Fruit fly (Drosophila melanogaster) whole organism, prepupa: ENCODE results near the gene kibra.

ENCODE experiments used
- Blimp-1 ChIP-seq: fragments of 200-800 bp; sonication (Bioruptor generic); optimal IDR thresholded peaks from 3 replicates; lab custom pipeline; 2017; ENCODE audit warnings: missing biosample characterization, missing genetic modification characterization, mild to moderate bottlenecking, moderate library complexity, missing genetic modification reagents
- CG10631 ChIP-seq: fragments of 200-800 bp; sonication (Bioruptor generic); optimal IDR thresholded peaks from 2 replicates; lab custom pipeline; 2016; ENCODE audit warnings: missing biosample characterization, missing genetic modification characterization
- CG10669 ChIP-seq: fragments of 200-800 bp; sonication (Bioruptor generic); optimal IDR thresholded peaks from 3 replicates; lab custom pipeline; 2018; ENCODE audit warnings: missing biosample characterization, mild to moderate bottlenecking, missing genetic modification characterization, moderate library complexity
- CG11762 ChIP-seq: fragments of 200-800 bp; sonication (Bioruptor generic); optimal IDR thresholded peaks from 3 replicates; lab custom pipeline; 2016; ENCODE audit warnings: missing biosample characterization, missing genetic modification characterization; ENCODE audit not compliant: insufficient read depth
- CG11902 ChIP-seq: fragments of 200-800 bp; sonication (Bioruptor generic); optimal IDR thresholded peaks from 3 replicates; lab custom pipeline; 2016; ENCODE audit warnings: missing biosample characterization, missing genetic modification characterization
- CG1621 ChIP-seq: fragments of 200-800 bp; sonication (Bioruptor generic); optimal IDR thresholded peaks from 3 replicates; lab custom pipeline; 2018; ENCODE audit warnings: missing biosample characterization, mild to moderate bottlenecking, missing genetic modification characterization
- CG16779 ChIP-seq: fragments of 200-800 bp; sonication (Bioruptor generic); optimal IDR thresholded peaks from 3 replicates; lab custom pipeline; 2017; ENCODE audit warnings: missing biosample characterization, mild to moderate bottlenecking, missing genetic modification characterization
- CG3032 ChIP-seq: fragments of 200-800 bp; optimal IDR thresholded peaks from 2 replicates; lab custom pipeline; 2019; ENCODE audit warnings: missing biosample characterization, mild to moderate bottlenecking, missing genetic modification characterization, moderate library complexity
- CG34406 ChIP-seq: fragments of 200-800 bp; sonication (Bioruptor generic); optimal IDR thresholded peaks from 3 replicates; lab custom pipeline; 2016; ENCODE audit warnings: missing biosample characterization, missing genetic modification characterization
- CG6163 ChIP-seq: fragments of 200-800 bp; sonication (Bioruptor generic); IDR thresholded peaks from 3 replicates; pipeline ENCODE4 v1.3.6; 2022; ENCODE audit warnings: missing biosample characterization, missing genetic modification characterization
- CG6276 ChIP-seq: fragments of 200-800 bp; sonication (Bioruptor generic); optimal IDR thresholded peaks from 2 replicates; lab custom pipeline; 2017; ENCODE audit warnings: missing biosample characterization, mild to moderate bottlenecking, missing genetic modification characterization
- CG6792 ChIP-seq: fragments of 200-800 bp; sonication (Bioruptor generic); optimal IDR thresholded peaks from 3 replicates; lab custom pipeline; 2016; ENCODE audit warnings: missing biosample characterization, missing genetic modification characterization
- CG6808 ChIP-seq: fragments of 200-800 bp; sonication (Bioruptor generic); optimal IDR thresholded peaks from 3 replicates; lab custom pipeline; 2017; ENCODE audit warnings: missing biosample characterization, missing genetic modification characterization, mild to moderate bottlenecking, moderate library complexity, missing genetic modification reagents
- CG6854 ChIP-seq: fragments of 200-800 bp; sonication (Bioruptor generic); optimal IDR thresholded peaks from 2 replicates; lab custom pipeline; 2017; ENCODE audit warnings: missing biosample characterization, mild to moderate bottlenecking, missing genetic modification characterization
- CG7368 ChIP-seq: fragments of 200-800 bp; sonication (Bioruptor generic); optimal IDR thresholded peaks from 3 replicates; lab custom pipeline; 2016; ENCODE audit warnings: missing biosample characterization, missing genetic modification characterization
- CG8119 ChIP-seq: fragments of 200-800 bp; sonication (Bioruptor generic); IDR thresholded peaks from 3 replicates; pipeline ENCODE4 v1.3.6; 2022; ENCODE audit warnings: missing biosample characterization, missing genetic modification characterization
- CG8319 ChIP-seq: fragments of 200-800 bp; sonication (Bioruptor generic); optimal IDR thresholded peaks from 3 replicates; lab custom pipeline; 2016; ENCODE audit warnings: missing biosample characterization, missing genetic modification characterization
- CG9139 ChIP-seq: fragments of 200-800 bp; sonication (Bioruptor generic); optimal IDR thresholded peaks from 3 replicates; lab custom pipeline; 2017; ENCODE audit warnings: missing biosample characterization, mild to moderate bottlenecking, missing genetic modification characterization
- Eip75B ChIP-seq: fragments of 200-800 bp; sonication (Bioruptor generic); optimal IDR thresholded peaks from 3 replicates; lab custom pipeline; 2016; ENCODE audit warnings: missing biosample characterization, missing genetic modification characterization
- Eip78C ChIP-seq: fragments of 200-800 bp; sonication (Bioruptor generic); peaks from one replicate; lab custom pipeline; 2016; ENCODE audit warnings: missing biosample characterization, missing genetic modification characterization
- Eip93F ChIP-seq: fragments of 200-800 bp; sonication (Bioruptor generic); optimal IDR thresholded peaks from 2 replicates; lab custom pipeline; 2016; ENCODE audit warnings: missing biosample characterization, mild to moderate bottlenecking, missing genetic modification characterization
- Ets21C ChIP-seq: fragments of 200-800 bp; sonication (Bioruptor generic); optimal IDR thresholded peaks from 3 replicates; lab custom pipeline; 2016; ENCODE audit warnings: missing biosample characterization, missing genetic modification characterization
- Ets96B ChIP-seq: fragments of 200-800 bp; optimal IDR thresholded peaks from 2 replicates; lab custom pipeline; 2019; ENCODE audit warnings: missing biosample characterization, mild to moderate bottlenecking, missing genetic modification characterization, moderate library complexity
- Gug ChIP-seq: fragments of 200-800 bp; sonication (Bioruptor generic); IDR thresholded peaks from 2 replicates; pipeline ENCODE4 v1.3.6; 2022; ENCODE audit warnings: missing biosample characterization, missing genetic modification characterization
- Hr38 ChIP-seq: sonication (Bioruptor generic); optimal IDR thresholded peaks from 2 replicates; lab custom pipeline; 2016; ENCODE audit warnings: missing biosample characterization, missing genetic modification characterization
- Hr39 ChIP-seq: fragments of 200-800 bp; sonication (Bioruptor generic); optimal IDR thresholded peaks from 2 replicates; lab custom pipeline; 2016; ENCODE audit warnings: missing biosample characterization, missing genetic modification characterization
- Hr4 ChIP-seq: fragments of 200-800 bp; sonication (Bioruptor generic); optimal IDR thresholded peaks from 3 replicates; lab custom pipeline; 2016; ENCODE audit warnings: missing biosample characterization, missing genetic modification characterization
- Lpt ChIP-seq: fragments of 200-800 bp; sonication (Bioruptor generic); optimal IDR thresholded peaks from 3 replicates; lab custom pipeline; 2016; ENCODE audit warnings: missing biosample characterization, missing genetic modification characterization
- Met ChIP-seq: fragments of 200-800 bp; sonication (Bioruptor generic); optimal IDR thresholded peaks from 3 replicates; lab custom pipeline; 2016; ENCODE audit warnings: missing biosample characterization, missing genetic modification characterization
- OdsH ChIP-seq: fragments of 200-800 bp; sonication (Bioruptor generic); optimal IDR thresholded peaks from 3 replicates; lab custom pipeline; 2016; ENCODE audit warnings: missing biosample characterization, missing genetic modification characterization
- Smox ChIP-seq: fragments of 200-800 bp; sonication (Bioruptor generic); optimal IDR thresholded peaks from 3 replicates; lab custom pipeline; 2016; ENCODE audit warnings: missing biosample characterization, missing genetic modification characterization
- Sox102F ChIP-seq: fragments of 200-800 bp; sonication (Bioruptor generic); optimal IDR thresholded peaks from 2 replicates; lab custom pipeline; 2016; ENCODE audit warnings: missing biosample characterization, mild to moderate bottlenecking, missing genetic modification characterization
- Sox14 ChIP-seq: fragments of 200-800 bp; sonication (Bioruptor generic); optimal IDR thresholded peaks from 3 replicates; lab custom pipeline; 2016; ENCODE audit warnings: missing biosample characterization, missing genetic modification characterization
- achi ChIP-seq: fragments of 200-800 bp; sonication (Bioruptor generic); optimal IDR thresholded peaks from 3 replicates; lab custom pipeline; 2016; ENCODE audit warnings: missing biosample characterization, missing genetic modification characterization
- acj6 ChIP-seq: fragments of 200-800 bp; sonication (Bioruptor generic); optimal IDR thresholded peaks from 3 replicates; lab custom pipeline; 2016; ENCODE audit warnings: missing biosample characterization, missing genetic modification characterization
- cyc ChIP-seq: fragments of 200-800 bp; sonication (Bioruptor generic); optimal IDR thresholded peaks from 3 replicates; lab custom pipeline; 2016; ENCODE audit warnings: missing biosample characterization, missing genetic modification characterization
- dac ChIP-seq: fragments of 200-800 bp; sonication (Bioruptor generic); optimal IDR thresholded peaks from 2 replicates; lab custom pipeline; 2017; ENCODE audit warnings: missing biosample characterization, mild to moderate bottlenecking, missing genetic modification characterization
- eg ChIP-seq: fragments of 200-800 bp; sonication (Bioruptor generic); IDR thresholded peaks from 3 replicates; pipeline ENCODE4 v1.3.6; 2022; ENCODE audit warnings: missing biosample characterization, missing genetic modification characterization
- esn ChIP-seq: fragments of 200-800 bp; sonication (Bioruptor generic); optimal IDR thresholded peaks from 2 replicates; lab custom pipeline; 2016; ENCODE audit warnings: missing biosample characterization, mild to moderate bottlenecking, missing genetic modification characterization, moderate library complexity
- fd59A ChIP-seq: fragments of 200-800 bp; sonication (Bioruptor generic); optimal IDR thresholded peaks from 2 replicates; lab custom pipeline; 2017; ENCODE audit warnings: missing biosample characterization, mild to moderate bottlenecking, missing genetic modification characterization, missing genetic modification reagents
- fd85E ChIP-seq: fragments of 200-800 bp; sonication (Bioruptor generic); optimal IDR thresholded peaks from 3 replicates; lab custom pipeline; 2016; ENCODE audit warnings: missing biosample characterization, missing genetic modification characterization
- lz ChIP-seq: fragments of 200-800 bp; sonication (Bioruptor generic); optimal IDR thresholded peaks from 3 replicates; lab custom pipeline; 2016; ENCODE audit warnings: missing biosample characterization, missing genetic modification characterization
- net ChIP-seq: fragments of 200-800 bp; sonication (Bioruptor generic); optimal IDR thresholded peaks from 3 replicates; lab custom pipeline; 2016; ENCODE audit warnings: missing biosample characterization, missing genetic modification characterization
- pdm3 ChIP-seq: fragments of 200-800 bp; sonication (Bioruptor generic); optimal IDR thresholded peaks from 3 replicates; lab custom pipeline; 2016; ENCODE audit warnings: missing biosample characterization, missing genetic modification characterization
- salr ChIP-seq, 2 experiments: fragments of 200-800 bp; sonication (Bioruptor generic); optimal IDR thresholded peaks; 3 replicates each; lab custom pipeline; 2016 to 2018; ENCODE audit warnings: missing biosample characterization in 2 of 2, missing genetic modification characterization in 2 of 2, mild to moderate bottlenecking in 1 of 2
- spab ChIP-seq: fragments of 200-800 bp; sonication (Bioruptor generic); optimal IDR thresholded peaks from 2 replicates; lab custom pipeline; 2017; ENCODE audit warnings: missing biosample characterization, mild to moderate bottlenecking, missing genetic modification characterization, missing genetic modification reagents
- svp ChIP-seq: fragments of 200-800 bp; sonication (Bioruptor generic); peaks from one replicate; lab custom pipeline; 2016; ENCODE audit warnings: missing biosample characterization, missing genetic modification characterization
- topi ChIP-seq: fragments of 200-800 bp; sonication (Bioruptor generic); optimal IDR thresholded peaks from 3 replicates; lab custom pipeline; 2016; ENCODE audit warnings: missing biosample characterization, missing genetic modification characterization
- vri ChIP-seq: fragments of 200-800 bp; sonication (Bioruptor generic); optimal IDR thresholded peaks from 3 replicates; lab custom pipeline; 2016; ENCODE audit warnings: missing biosample characterization, mild to moderate bottlenecking, missing genetic modification characterization

kibra gene

dm6 chr3R:14683928-14684327 is 40.1 kb downstream of the kibra start (continued):
- TF ChIP-seq Ets21C (GFP tag; lab: Kevin White, UChicago), result no peak
- TF ChIP-seq Ets96B (tag; lab: Kevin White, UChicago), result peak; percentile 79
- peak; percentile 38 for TF ChIP-seq cyc (GFP tag; lab: Kevin White, UChicago)
- TF ChIP-seq Sox102F (GFP tag; lab: Kevin White, UChicago), result peak; percentile 43
- TF ChIP-seq CG11902 (GFP tag; lab: Kevin White, UChicago), result peak; percentile 29
- peak; percentile 88 for TF ChIP-seq svp (GFP tag; lab: Kevin White, UChicago)
- TF ChIP-seq CG10669, result peak; percentile 34
- no peak for TF ChIP-seq Eip93F (GFP tag; lab: Kevin White, UChicago)
- TF ChIP-seq net (GFP tag; lab: Kevin White, UChicago), result peak; percentile 76
- peak; percentile 56 for TF ChIP-seq CG6276 (GFP tag; lab: Kevin White, UChicago)
- no peak for TF ChIP-seq CG1621 (tag; lab: Kevin White, UChicago)

dm6 chr3R:14680112-14680665 is 43.9 kb downstream of the kibra start:
- TF ChIP-seq CG16779 (tag; lab: Kevin White, UChicago) (peak; percentile 41), Eip93F (GFP tag; lab: Kevin White, UChicago) (peak; percentile 10), Sox102F (GFP tag; lab: Kevin White, UChicago) (peak; percentile 53), salr (GFP tag; optimal IDR thresholded peaks at IDR 0.05; lab: Kevin White, UChicago) (peak in 1 of 2 experiments; percentile 15), CG1621 (tag; lab: Kevin White, UChicago) (no peak), fd85E (no peak), Hr38 (no peak), CG6808 (GFP tag; lab: Kevin White, UChicago) (no peak), CG7368 (GFP tag; lab: Kevin White, UChicago) (no peak), Hr4 (no peak), achi (GFP tag; lab: Kevin White, UChicago) (peak; percentile 38), topi (GFP tag; lab: Kevin White, UChicago) (peak; percentile 30), eg (GFP tag; lab: Robert Waterston, UW) (0 out of 3 replicates have a peak, but pooled peaks have one; percentile 39), pdm3 (GFP tag; lab: Kevin White, UChicago) (peak; percentile 33), Blimp-1 (GFP tag; lab: Kevin White, UChicago) (peak; percentile 32), lz (GFP tag; lab: Kevin White, UChicago) (no peak), CG3032 (tag; lab: Kevin White, UChicago) (peak; percentile 6), dac (GFP tag; lab: Kevin White, UChicago) (no peak), CG10631 (GFP tag; lab: Kevin White, UChicago) (peak; percentile 42), esn (GFP tag; lab: Kevin White, UChicago) (peak; percentile 12), OdsH (GFP tag; lab: Kevin White, UChicago) (no peak), net (GFP tag; lab: Kevin White, UChicago) (no peak), Sox14 (GFP tag; lab: Kevin White, UChicago) (peak; percentile 31), CG8119 (GFP tag; lab: Robert Waterston, UW) (no peak), Eip78C (peak; percentile 67), vri (GFP tag; lab: Kevin White, UChicago) (peak; percentile 63), CG6854 (GFP tag; lab: Kevin White, UChicago) (no peak), Lpt (GFP tag; lab: Kevin White, UChicago) (no peak), Met (GFP tag; lab: Kevin White, UChicago) (peak; percentile 18), Gug (GFP tag; lab: Robert Waterston, UW) (no peak), cyc (GFP tag; lab: Kevin White, UChicago) (no peak), Eip75B (GFP tag; lab: Kevin White, UChicago) (peak; percentile 30), Ets21C (GFP tag; lab: Kevin White, UChicago) (no peak), CG6792 (peak; percentile 39), Hr39 (no peak), CG11762 (GFP tag; lab: Kevin White, UChicago) (no peak), CG34406 (GFP tag; lab: Kevin White, UChicago) (peak; percentile 7), CG8319 (GFP tag; lab: Kevin White, UChicago) (peak; percentile 8), spab (GFP tag; lab: Kevin White, UChicago) (peak; percentile 26), CG6163 (no peak; the same call in 2 of the 3 replicates), CG9139 (no peak), Smox (GFP tag; lab: Kevin White, UChicago) (peak; percentile 25), fd59A (no peak), acj6 (no peak)
